Fruit fly (Drosophila melanogaster): Measurements from ENCODE around the gene Dip-C.
A peak's percentile ranks its signal among the peaks of the same experiment; 100 is the strongest.

Dip-C gene

dm6 chr3R:12422379-12422975 lies 8.9 kb upstream of the Dip-C start, which contains the start of the genes Scgbeta and CG17202 (continued):
- TF ChIP-seq GATAe (GFP tag; conservative IDR thresholded peaks at IDR 0.05): no peak
- TF ChIP-seq CG11696 (GFP tag; IDR thresholded peaks at IDR 0.05): no peak
- no peak for TF ChIP-seq HHEX (GFP tag; optimal IDR thresholded peaks at IDR 0.05)
- TF ChIP-seq otp (GFP tag; IDR thresholded peaks at IDR 0.05): peak; percentile 37; the same call in 1 of the 3 replicates
- TF ChIP-seq bsh (GFP tag; optimal IDR thresholded peaks at IDR 0.05): no peak
- TF ChIP-seq gsb-n (tag; optimal IDR thresholded peaks at IDR 0.05): no peak
- no peak for TF ChIP-seq fd96Cb (tag; optimal IDR thresholded peaks at IDR 0.05)
- no peak for TF ChIP-seq CG12299 (tag; optimal IDR thresholded peaks at IDR 0.05)
- TF ChIP-seq CG6683 (GFP tag; optimal IDR thresholded peaks at IDR 0.05): no peak
- no peak for TF ChIP-seq CG3726 (GFP tag; IDR thresholded peaks at IDR 0.05)
- TF ChIP-seq Eip74EF (GFP tag; optimal IDR thresholded peaks at IDR 0.05): no peak
- TF ChIP-seq hkb (optimal IDR thresholded peaks at IDR 0.05): no peak
- TF ChIP-seq hkb (GFP tag; IDR thresholded peaks at IDR 0.05): no peak
- no peak for TF ChIP-seq Atf-2 (GFP tag; optimal IDR thresholded peaks at IDR 0.05)
- TF ChIP-seq CkIIα-i1 (GFP tag; IDR thresholded peaks at IDR 0.05): no peak
- no peak for TF ChIP-seq CG13775 (GFP tag; optimal IDR thresholded peaks at IDR 0.05)
- no peak for TF ChIP-seq grau (tag; optimal IDR thresholded peaks at IDR 0.05)
- peak; percentile 37 for TF ChIP-seq CG30403 (GFP tag; optimal IDR thresholded peaks at IDR 0.05)
- TF ChIP-seq Sry-β (GFP tag; optimal IDR thresholded peaks at IDR 0.05): no peak
- TF ChIP-seq disco-r (GFP tag; optimal IDR thresholded peaks at IDR 0.05): no peak
- TF ChIP-seq tap (tag; optimal IDR thresholded peaks at IDR 0.05): no peak
- TF ChIP-seq Gsc (GFP tag; IDR thresholded peaks at IDR 0.05): no peak
- no peak for TF ChIP-seq CG15479 (GFP tag; optimal IDR thresholded peaks at IDR 0.05)
- no peak for TF ChIP-seq schlank (tag; optimal IDR thresholded peaks at IDR 0.05)
- TF ChIP-seq Max (GFP tag; optimal IDR thresholded peaks at IDR 0.05): peak; percentile 23
- TF ChIP-seq nerfin-1 (tag; optimal IDR thresholded peaks at IDR 0.05): no peak
- TF ChIP-seq CG4424 (GFP tag; optimal IDR thresholded peaks at IDR 0.05): no peak
- no peak for TF ChIP-seq peb (GFP tag; IDR thresholded peaks at IDR 0.05)
- TF ChIP-seq CG13123 (GFP tag; optimal IDR thresholded peaks at IDR 0.05): no peak
- TF ChIP-seq ftz-f1 (GFP tag; optimal IDR thresholded peaks at IDR 0.05): no peak
- peak; percentile 60 for TF ChIP-seq CG12391 (tag; optimal IDR thresholded peaks at IDR 0.05)
- no peak for TF ChIP-seq CG1529 (GFP tag; optimal IDR thresholded peaks at IDR 0.05)
- no peak for TF ChIP-seq cas (GFP tag; IDR thresholded peaks at IDR 0.05)
- TF ChIP-seq gro (GFP tag; optimal IDR thresholded peaks at IDR 0.05): peak; percentile 42
- no peak for TF ChIP-seq sna (GFP tag; IDR thresholded peaks at IDR 0.05; ENCODE audit: partially characterized antibody)
- no peak for TF ChIP-seq CG6791 (GFP tag; IDR thresholded peaks at IDR 0.05; ENCODE audit: partially characterized antibody)
- TF ChIP-seq HLHmδ (GFP tag; optimal IDR thresholded peaks at IDR 0.05): no peak
- 0 out of 3 replicates have a peak, but pooled peaks have one; percentile 35 for TF ChIP-seq so (GFP tag; IDR thresholded peaks at IDR 0.05)
- peak; percentile 73 for TF ChIP-seq CG14710 (tag; optimal IDR thresholded peaks at IDR 0.05)
- no peak for TF ChIP-seq sisA (GFP tag; IDR thresholded peaks at IDR 0.05)
- no peak for TF ChIP-seq hbn (GFP tag; IDR thresholded peaks at IDR 0.05; ENCODE audit: partially characterized antibody)
- TF ChIP-seq usp (GFP tag; optimal IDR thresholded peaks at IDR 0.05): no peak
- TF ChIP-seq CG7372 (GFP tag; IDR thresholded peaks at IDR 0.05): no peak
- TF ChIP-seq CG15696 (tag; optimal IDR thresholded peaks at IDR 0.05): no peak
- TF ChIP-seq Neu2 (GFP tag; optimal IDR thresholded peaks at IDR 0.05; ENCODE audit: borderline replicate concordance): no peak
- no peak for TF ChIP-seq sens-2 (GFP tag; IDR thresholded peaks at IDR 0.05)
- no peak for TF ChIP-seq dm (GFP tag; optimal IDR thresholded peaks at IDR 0.05)
- no peak for TF ChIP-seq Mes4 (GFP tag; optimal IDR thresholded peaks at IDR 0.05)
- TF ChIP-seq CG16779 (GFP tag; IDR thresholded peaks at IDR 0.05): no peak
- TF ChIP-seq zfh1 (GFP tag; IDR thresholded peaks at IDR 0.05): no peak
- peak; percentile 20 for TF ChIP-seq CG18619 (GFP tag; optimal IDR thresholded peaks at IDR 0.05)
